Fruit fly (Drosophila melanogaster): ENCODE data around the gene CG3597.
A peak's percentile ranks its signal among the peaks of the same experiment; 100 is the strongest.

CG3597 gene

DNA sequence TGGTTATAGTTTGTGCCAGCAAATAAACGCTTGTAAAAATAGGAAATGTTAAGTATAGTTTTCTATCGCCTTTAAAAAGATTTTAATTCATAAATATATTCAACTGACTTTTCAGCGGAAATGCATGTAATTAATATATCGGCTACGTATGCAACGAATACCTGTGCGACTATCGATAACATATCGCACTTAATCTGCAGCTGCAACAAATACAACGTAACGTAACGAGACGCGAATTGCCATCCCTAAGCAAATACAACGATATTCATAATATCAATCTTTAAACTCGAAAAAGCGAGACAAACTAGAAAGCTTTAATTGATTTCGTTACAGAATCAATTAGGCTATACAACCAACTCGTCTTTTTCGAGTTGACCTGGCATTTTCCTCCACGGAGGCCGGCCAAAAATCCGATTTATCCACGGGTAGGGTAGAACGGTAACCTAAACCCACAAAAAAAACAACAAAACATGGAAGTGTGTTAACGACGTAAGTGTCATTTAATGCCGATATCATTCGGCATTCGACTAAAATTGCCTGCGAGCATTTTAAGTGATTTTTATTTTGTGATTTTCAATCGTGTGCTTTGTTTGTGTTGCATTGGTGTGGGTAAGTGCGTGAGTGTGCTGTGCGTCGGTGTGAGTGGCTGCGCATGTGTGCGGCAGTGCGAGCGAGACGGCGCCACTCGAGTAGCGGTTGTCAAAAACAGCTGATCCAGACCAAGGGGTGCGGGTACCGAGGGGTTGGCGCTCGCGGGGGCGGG lies 4.5 kb upstream of the CG3597 start, which contains the start of gene Atxn7 (continued):
- TF ChIP-seq cas (GFP tag; IDR thresholded peaks at IDR 0.05) (no peak), CG18599 (GFP tag; optimal IDR thresholded peaks at IDR 0.05) (peak; percentile 51), gcm (GFP tag; optimal IDR thresholded peaks at IDR 0.05) (peak; percentile 62), Lpt (GFP tag; optimal IDR thresholded peaks at IDR 0.05) (no peak), CoRest (tag; optimal IDR thresholded peaks at IDR 0.05) (peak; percentile 67), al (GFP tag; IDR thresholded peaks at IDR 0.05) (peak; percentile 44; the same call in 1 of the 2 replicates), nerfin-2 (GFP tag; IDR thresholded peaks at IDR 0.05; ENCODE audit: partially characterized antibody) (peak; percentile 89), CG10431 (GFP tag; optimal IDR thresholded peaks at IDR 0.05) (peak; percentile 82), CG11696 (GFP tag; IDR thresholded peaks at IDR 0.05) (no peak), Antp (GFP tag; optimal IDR thresholded peaks at IDR 0.05) (peak; percentile 5), grn (GFP tag; optimal IDR thresholded peaks at IDR 0.05) (peak; percentile 31), CG4820 (GFP tag; optimal IDR thresholded peaks at IDR 0.05) (peak; percentile 46), CG11398 (GFP tag; optimal IDR thresholded peaks at IDR 0.05) (peak; percentile 3), zfh1 (GFP tag; IDR thresholded peaks at IDR 0.05) (peak; percentile 88), CG10274 (GFP tag; optimal IDR thresholded peaks at IDR 0.05) (peak; percentile 34), CG11723 (GFP tag; optimal IDR thresholded peaks at IDR 0.05) (peak; percentile 44), toy (GFP tag; IDR thresholded peaks at IDR 0.05) (no peak), pho (GFP tag; optimal IDR thresholded peaks at IDR 0.05) (peak; percentile 57), chn (GFP tag; optimal IDR thresholded peaks at IDR 0.05) (peak; percentile 48), Hr3 (GFP tag; optimal IDR thresholded peaks at IDR 0.05) (no peak), CG1832 (GFP tag; optimal IDR thresholded peaks at IDR 0.05) (peak; percentile 90), wek (GFP tag; optimal IDR thresholded peaks at IDR 0.05) (peak; percentile 85), HHEX (GFP tag; optimal IDR thresholded peaks at IDR 0.05) (peak; percentile 38), CG14441 (GFP tag; IDR thresholded peaks at IDR 0.05) (peak; percentile 63), ttk (GFP tag; IDR thresholded peaks at IDR 0.05) (peak; percentile 70), CG6813 (GFP tag; optimal IDR thresholded peaks at IDR 0.05) (peak; percentile 38), CG11695 (GFP tag; IDR thresholded peaks at IDR 0.05) (0 out of 3 replicates have a peak, but pooled peaks have one; percentile 52), stc (GFP tag; IDR thresholded peaks at IDR 0.05) (peak; percentile 56; the same call in 1 of the 2 replicates), GATAe (GFP tag; conservative IDR thresholded peaks at IDR 0.05) (no peak), Camta (GFP tag; optimal IDR thresholded peaks at IDR 0.05) (peak; percentile 59), mam (GFP tag; optimal IDR thresholded peaks at IDR 0.05) (peak; percentile 15), CG3995 (GFP tag; optimal IDR thresholded peaks at IDR 0.05) (peak; percentile 92), nmo (GFP tag; optimal IDR thresholded peaks at IDR 0.05) (peak; percentile 73), NC2α (GFP tag; optimal IDR thresholded peaks at IDR 0.05) (peak; percentile 47), gcm2 (GFP tag; optimal IDR thresholded peaks at IDR 0.05) (peak; percentile 56), Meics (GFP tag; optimal IDR thresholded peaks at IDR 0.05) (peak; percentile 70), CG16779 (GFP tag; IDR thresholded peaks at IDR 0.05) (no peak), wdn (GFP tag; IDR thresholded peaks at IDR 0.05) (peak; percentile 44; the same call in 1 of the 2 replicates), CG17829 (tag; optimal IDR thresholded peaks at IDR 0.05) (peak; percentile 49), CG11560 (tag; IDR thresholded peaks at IDR 0.05) (peak; percentile 22; the same call in 1 of the 3 replicates), zen2 (GFP tag; IDR thresholded peaks at IDR 0.05; ENCODE audit: partially characterized antibody) (peak; percentile 97), CG5180 (GFP tag; optimal IDR thresholded peaks at IDR 0.05) (peak; percentile 40), vvl (GFP tag; IDR thresholded peaks at IDR 0.05) (peak; percentile 91), Mes4 (GFP tag; optimal IDR thresholded peaks at IDR 0.05) (peak; percentile 73), CkIIα-i1 (GFP tag; IDR thresholded peaks at IDR 0.05) (no peak), Deaf1 (tag; optimal IDR thresholded peaks at IDR 0.05) (peak; percentile 20), Ssrp (tag; optimal IDR thresholded peaks at IDR 0.05) (peak; percentile 46), tgo (GFP tag; IDR thresholded peaks at IDR 0.05) (peak; percentile 28; the same call in 1 of the 3 replicates), Fer2 (tag; optimal IDR thresholded peaks at IDR 0.05) (peak; percentile 41)
